Fruit fly (Drosophila melanogaster): ENCODE results near the gene Arl1.

The Arl1 gene

DNA sequence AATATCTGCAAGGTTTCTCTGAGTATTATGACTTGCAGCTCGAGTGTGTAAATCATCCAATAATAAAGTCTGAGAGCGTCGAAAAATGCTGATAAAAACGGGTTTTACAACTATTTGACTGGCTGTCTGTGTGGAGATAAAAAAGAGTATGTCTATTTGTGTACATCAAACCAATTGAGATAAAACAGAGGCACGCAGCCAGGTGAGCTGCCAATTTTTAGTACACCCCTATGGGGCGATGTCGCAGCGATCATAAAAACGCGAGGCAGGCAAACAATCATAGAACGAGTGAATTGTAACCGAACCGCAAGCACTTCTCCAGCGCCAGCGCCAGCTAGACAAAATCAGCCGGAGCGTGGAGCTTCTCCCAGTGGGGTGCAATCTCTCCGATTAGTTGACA lies 3.0 kb upstream of the Arl1 start, which contains the start of gene CG17027:
Gene CG17027, plus strand, starts transcription at position 189 of the 400 bp plus-strand sequence.
- TF ChIP-seq CG16815 (GFP tag; optimal IDR thresholded peaks at IDR 0.05) = no peak
- no peak for TF ChIP-seq Nf-YA (GFP tag; IDR thresholded peaks at IDR 0.05)
- no peak for TF ChIP-seq gt (GFP tag; IDR thresholded peaks at IDR 0.05)
- no peak for TF ChIP-seq Rx (GFP tag; IDR thresholded peaks at IDR 0.05)
- TF ChIP-seq CG7963 (GFP tag; IDR thresholded peaks at IDR 0.05; ENCODE audit: partially characterized antibody) = no peak
- no peak for TF ChIP-seq lilli (GFP tag; optimal IDR thresholded peaks at IDR 0.05)
- no peak for TF ChIP-seq ham (GFP tag; IDR thresholded peaks at IDR 0.05)
- TF ChIP-seq scrt (GFP tag; optimal IDR thresholded peaks at IDR 0.05) = no peak
- no peak for TF ChIP-seq Hey (tag; optimal IDR thresholded peaks at IDR 0.05)
- TF ChIP-seq dmrt99B (tag; optimal IDR thresholded peaks at IDR 0.05) = no peak
- TF ChIP-seq CG17612 (GFP tag; IDR thresholded peaks at IDR 0.05) = no peak
- peak; percentile 53 for TF ChIP-seq CG13894 (tag; optimal IDR thresholded peaks at IDR 0.05)
- no peak for TF ChIP-seq CG8388 (GFP tag; optimal IDR thresholded peaks at IDR 0.05)
- no peak for TF ChIP-seq D19A (tag; optimal IDR thresholded peaks at IDR 0.05)
- no peak for TF ChIP-seq H15 (GFP tag; IDR thresholded peaks at IDR 0.05)
- TF ChIP-seq salm (tag; optimal IDR thresholded peaks at IDR 0.05) = no peak
- no peak for TF ChIP-seq bcd (GFP tag; optimal IDR thresholded peaks at IDR 0.05)
- no peak for TF ChIP-seq Sry-β (GFP tag; optimal IDR thresholded peaks at IDR 0.05)
- 0 out of 2 replicates have a peak, but pooled peaks have one; percentile 9 for TF ChIP-seq CG42726 (GFP tag; IDR thresholded peaks at IDR 0.05; ENCODE audit: partially characterized antibody)
- no peak for TF ChIP-seq chif (GFP tag; optimal IDR thresholded peaks at IDR 0.05)
- no peak for TF ChIP-seq CG31441 (GFP tag; IDR thresholded peaks at IDR 0.05)
- TF ChIP-seq schlank (tag; optimal IDR thresholded peaks at IDR 0.05) = no peak
- TF ChIP-seq lab (GFP tag; optimal IDR thresholded peaks at IDR 0.05) = no peak
- TF ChIP-seq NFAT (GFP tag; IDR thresholded peaks at IDR 0.05) = no peak
- TF ChIP-seq Sry-δ (GFP tag; optimal IDR thresholded peaks at IDR 0.05) = no peak
- TF ChIP-seq CG10565 (GFP tag; optimal IDR thresholded peaks at IDR 0.05) = no peak
- peak; percentile 56; the same call in 2 of the 3 replicates for TF ChIP-seq CG6175 (GFP tag; IDR thresholded peaks at IDR 0.05)
- TF ChIP-seq Xbp1 (GFP tag; optimal IDR thresholded peaks at IDR 0.05) = no peak
- no peak for TF ChIP-seq CG15696 (tag; optimal IDR thresholded peaks at IDR 0.05)
- TF ChIP-seq D (optimal IDR thresholded peaks at IDR 0.05) = no peak
- TF ChIP-seq D (GFP tag; optimal IDR thresholded peaks at IDR 0.05) = no peak
- no peak for TF ChIP-seq corto (GFP tag; optimal IDR thresholded peaks at IDR 0.05)
- TF ChIP-seq br (optimal IDR thresholded peaks at IDR 0.05) = no peak
- no peak; the same call in 1 of the 2 replicates for TF ChIP-seq CG14014 (GFP tag; IDR thresholded peaks at IDR 0.05)
- TF ChIP-seq klu (GFP tag; IDR thresholded peaks at IDR 0.05) = no peak
- no peak for TF ChIP-seq Hr51 (GFP tag; optimal IDR thresholded peaks at IDR 0.05)
- no peak for TF ChIP-seq CHES-1-like (GFP tag; optimal IDR thresholded peaks at IDR 0.05)
- no peak for TF ChIP-seq sr (GFP tag; IDR thresholded peaks at IDR 0.05)
- no peak for TF ChIP-seq gcm2 (GFP tag; optimal IDR thresholded peaks at IDR 0.05)
- no peak for TF ChIP-seq fd96Cb (tag; optimal IDR thresholded peaks at IDR 0.05)
- TF ChIP-seq exex (tag; optimal IDR thresholded peaks at IDR 0.05) = no peak
- TF ChIP-seq CG14667 (GFP tag; IDR thresholded peaks at IDR 0.05) = no peak
- no peak for TF ChIP-seq sens-2 (GFP tag; IDR thresholded peaks at IDR 0.05)
- TF ChIP-seq Eip74EF (GFP tag; optimal IDR thresholded peaks at IDR 0.05) = no peak
- TF ChIP-seq CoRest (tag; optimal IDR thresholded peaks at IDR 0.05) = no peak
- TF ChIP-seq chn (GFP tag; optimal IDR thresholded peaks at IDR 0.05) = no peak
- TF ChIP-seq CG14965 (GFP tag; optimal IDR thresholded peaks at IDR 0.05; ENCODE audit: borderline replicate concordance) = no peak
- TF ChIP-seq CG30431 (GFP tag; optimal IDR thresholded peaks at IDR 0.05) = no peak
- no peak for TF ChIP-seq HmgD (GFP tag; optimal IDR thresholded peaks at IDR 0.05)
- TF ChIP-seq ems (GFP tag; optimal IDR thresholded peaks at IDR 0.05) = no peak
- TF ChIP-seq her (GFP tag; optimal IDR thresholded peaks at IDR 0.05) = no peak
- no peak for TF ChIP-seq jumu (GFP tag; optimal IDR thresholded peaks at IDR 0.05)
